Worm (Caenorhabditis elegans): ENCODE data around the gene C45G9.4.

ce11 chrIII:5108746-5109145 lies 46.2 kb downstream of the C45G9.4 start:
- TF ChIP-seq unc-62 (GFP tag; optimal IDR thresholded peaks at IDR 0.05) (no peak), nhr-90 (tag; optimal IDR thresholded peaks at IDR 0.05) (no peak)
